Worm (Caenorhabditis elegans) whole organism, young adult: ENCODE results near the gene let-268.
"Not testable (repeated sequence)": the region's sequence is repeated elsewhere in the genome, so short reads cannot be mapped to it uniquely, and the experiment has no call there.

Source experiments
- F33H1.4 ChIP-seq: fragments of 200-800 bp; sonication (Bioruptor generic); IDR thresholded peaks from 2 replicates; pipeline ENCODE4 v1.3.6; 2022; ENCODE audit warnings: missing genetic modification reagents, missing genetic modification characterization, missing compliant biosample characterization
- ama-1 ChIP-seq, 3 experiments: fragments of 150-350 bp in 1 of 3; sonication (generic microtip) in 2 of 3; optimal IDR thresholded peaks; 2 replicates each; lab custom pipeline; 2014 to 2018; ENCODE audit warnings: missing biosample characterization in 2 of 3, missing genetic modification characterization in 2 of 3, missing genetic modification reagents in 2 of 3
- nhr-90 ChIP-seq: sonication (generic microtip); optimal IDR thresholded peaks from 2 replicates; lab custom pipeline; 2016; ENCODE audit warnings: missing genotype, mild to moderate bottlenecking, missing genetic modification characterization, missing compliant biosample characterization
- sdz-38 ChIP-seq: sonication (generic microtip); optimal IDR thresholded peaks from 2 replicates; lab custom pipeline; 2016; ENCODE audit warnings: missing genotype, missing genetic modification characterization, missing compliant biosample characterization
- unc-62 ChIP-seq: fragments of 150-350 bp; optimal IDR thresholded peaks from 2 replicates; lab custom pipeline; 2014; ENCODE audit warnings: missing biosample characterization, missing genetic modification reagents, missing genetic modification characterization

- TF ChIP-seq unc-62 (GFP tag; lab: Kevin White, UChicago); sdz-38 (tag; lab: Kevin White, UChicago); ama-1 (optimal IDR thresholded peaks at IDR 0.05; lab: Kevin White, UChicago); ama-1 (GFP tag; optimal IDR thresholded peaks at IDR 0.05; lab: Kevin White, UChicago); nhr-90: not testable (repeated sequence)
- peak; percentile 61 for TF ChIP-seq F33H1.4 (GFP tag; lab: Robert Waterston, UW)
These were observed 5.0 kb downstream of the let-268 start for ce11 chrII:10034769-10035168.
